Worm (Caenorhabditis elegans): ENCODE results near the gene pcs-1.
"Not testable (repeated sequence)": the region's sequence is repeated elsewhere in the genome, so short reads cannot be mapped to it uniquely, and the experiment has no call there.

Gene pcs-1

DNA sequence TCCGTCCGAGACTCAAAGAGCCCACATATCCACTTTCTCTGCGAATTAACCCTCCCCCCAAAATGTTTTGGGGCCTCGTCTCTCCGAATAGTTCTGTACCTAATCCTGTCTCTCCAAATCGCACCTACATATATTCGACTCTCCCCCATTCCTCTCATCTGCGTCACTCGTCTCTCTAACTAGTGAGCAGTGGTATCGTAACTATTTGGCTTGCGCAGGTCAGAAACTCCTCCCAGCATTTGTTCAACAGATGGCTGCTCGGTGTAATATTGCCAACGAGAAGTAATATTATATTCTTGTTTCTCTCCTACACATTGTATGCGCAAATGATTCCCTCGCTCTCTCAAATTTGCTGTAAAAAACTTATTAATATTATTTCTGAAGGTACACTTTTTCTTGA is 21.9 kb downstream of the pcs-1 start, which contains the start of gene F54D5.24:
TSS of gene F54D5.24 (plus strand) at position 316 of the 400 bp plus-strand sequence.
- TF ChIP-seq ceh-62 (tag; optimal IDR thresholded peaks at IDR 0.05) = no peak
- no peak for TF ChIP-seq snpc-4 (tag; optimal IDR thresholded peaks at IDR 0.05)
- TF ChIP-seq R02D3.7 (tag; optimal IDR thresholded peaks at IDR 0.05) = no peak
- no peak for TF ChIP-seq dmd-8 (GFP tag; IDR thresholded peaks at IDR 0.05)
- no peak for TF ChIP-seq ceh-32 (tag; optimal IDR thresholded peaks at IDR 0.05; ENCODE audit: poor library complexity)
- no peak for TF ChIP-seq egl-27 (tag; optimal IDR thresholded peaks at IDR 0.05)
- TF ChIP-seq ceh-82 (tag; optimal IDR thresholded peaks at IDR 0.05) = no peak
- no peak for TF ChIP-seq set-16 (GFP tag; IDR thresholded peaks at IDR 0.05)
- no peak for TF ChIP-seq nhr-48 (tag; optimal IDR thresholded peaks at IDR 0.05)
- no peak for TF ChIP-seq F44E2.7 (GFP tag; IDR thresholded peaks at IDR 0.05)
- no peak for TF ChIP-seq lir-3 (tag; optimal IDR thresholded peaks at IDR 0.05)
- TF ChIP-seq madf-5 (GFP tag; IDR thresholded peaks at IDR 0.05) = no peak
- TF ChIP-seq F37D6.2 (tag; optimal IDR thresholded peaks at IDR 0.05) = no peak
- TF ChIP-seq zfp-3 (GFP tag; conservative IDR thresholded peaks at IDR 0.05) = no peak
- no peak for TF ChIP-seq tra-1 (GFP tag; IDR thresholded peaks at IDR 0.05)
- no peak for TF ChIP-seq lin-29 (GFP tag; IDR thresholded peaks at IDR 0.05)

ce11 chrII:11551981-11552380 is 25.6 kb downstream of the pcs-1 start, which contains the start of gene dhgd-1:
Gene dhgd-1 (minus strand): TSS chrII:11552081.
- not testable (repeated sequence) for TF ChIP-seq aly-2 (tag; optimal IDR thresholded peaks at IDR 0.05); F49E8.2 (tag; optimal IDR thresholded peaks at IDR 0.05; ENCODE audit: borderline replicate concordance); unc-62 (GFP tag; optimal IDR thresholded peaks at IDR 0.05 in 1 of 2); unc-62 (tag; optimal IDR thresholded peaks at IDR 0.05)

DNA sequence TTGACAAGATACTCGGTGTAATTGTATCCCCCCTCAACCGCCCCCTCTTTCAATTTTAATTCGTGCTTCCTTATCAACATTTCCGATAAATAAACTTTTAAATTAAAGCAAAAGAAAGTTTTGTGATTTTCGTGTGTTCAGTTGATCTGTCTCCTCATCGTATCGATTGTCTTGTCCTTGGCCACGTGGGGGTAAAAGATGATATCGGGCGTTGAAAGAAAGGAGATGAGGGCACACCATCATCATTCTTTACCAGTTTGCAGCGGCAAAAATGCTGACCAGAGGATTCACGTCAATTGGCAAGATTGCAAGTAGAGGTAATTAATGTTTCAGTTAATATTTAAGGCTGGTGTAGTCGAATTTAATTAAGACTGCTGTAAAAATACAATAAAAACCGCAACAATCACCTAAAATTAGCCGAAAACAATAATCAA is 30.3 kb downstream of the pcs-1 start, which contains the start of gene F54D5.7:
TSS of gene F54D5.7 (plus strand) at position 264 of the 434 bp plus-strand sequence.
- no peak for TF ChIP-seq lir-3 (tag; optimal IDR thresholded peaks at IDR 0.05)
- TF ChIP-seq rbr-2 (tag; optimal IDR thresholded peaks at IDR 0.05) = peak; percentile 28
- TF ChIP-seq zag-1 (tag; optimal IDR thresholded peaks at IDR 0.05) = no peak
- TF ChIP-seq ztf-7 (tag; optimal IDR thresholded peaks at IDR 0.05) = peak; percentile 47
- peak; percentile 56 for TF ChIP-seq F49E8.2 (tag; optimal IDR thresholded peaks at IDR 0.05; ENCODE audit: borderline replicate concordance)
- TF ChIP-seq lsy-2 (tag; optimal IDR thresholded peaks at IDR 0.05) = peak; percentile 3 to 76
- TF ChIP-seq ZK337.2 (GFP tag; IDR thresholded peaks at IDR 0.05) = no peak
- TF ChIP-seq hif-1 (tag; optimal IDR thresholded peaks at IDR 0.05) = no peak
- TF ChIP-seq F26F4.8 (GFP tag; conservative IDR thresholded peaks at IDR 0.05) = no peak
- no peak for TF ChIP-seq ZK546.5 (tag; optimal IDR thresholded peaks at IDR 0.05)
- peak; percentile 32; the same call in 1 of the 2 replicates for TF ChIP-seq lin-1 (GFP tag; IDR thresholded peaks at IDR 0.05)
- no peak for TF ChIP-seq dmd-9 (GFP tag; IDR thresholded peaks at IDR 0.05)
- TF ChIP-seq ceh-62 (tag; optimal IDR thresholded peaks at IDR 0.05) = no peak
- TF ChIP-seq attf-4 (tag; optimal IDR thresholded peaks at IDR 0.05) = no peak
- peak in 1 of 2 experiments; percentile 42 for TF ChIP-seq daf-16 (GFP tag; optimal IDR thresholded peaks at IDR 0.05)
- TF ChIP-seq daf-16 (tag; optimal IDR thresholded peaks at IDR 0.05) = peak; percentile 58
- peak; percentile 65 for TF ChIP-seq arid-1 (GFP tag; conservative IDR thresholded peaks at IDR 0.05)
- no peak for TF ChIP-seq ztf-11 (tag; optimal IDR thresholded peaks at IDR 0.05)
- TF ChIP-seq nhr-10 (tag; optimal IDR thresholded peaks at IDR 0.05) = peak; percentile 15
- TF ChIP-seq nhr-76 (tag; optimal IDR thresholded peaks at IDR 0.05) = no peak
- TF ChIP-seq unc-130 (GFP tag; optimal IDR thresholded peaks at IDR 0.05) = no peak
- TF ChIP-seq Y75B8A.6 (GFP tag; IDR thresholded peaks at IDR 0.05) = no peak
- no peak for TF ChIP-seq lin-39 (tag; optimal IDR thresholded peaks at IDR 0.05)
- peak; percentile 65; the same call in 1 of the 2 replicates for TF ChIP-seq mdt-29 (GFP tag; IDR thresholded peaks at IDR 0.05)
- TF ChIP-seq D1046.2 (GFP tag; IDR thresholded peaks at IDR 0.05) = no peak
- TF ChIP-seq ceh-82 (tag; optimal IDR thresholded peaks at IDR 0.05) = no peak
- TF ChIP-seq skn-1 (tag; optimal IDR thresholded peaks at IDR 0.05) = no peak
- TF ChIP-seq T26A8.4 (GFP tag; IDR thresholded peaks at IDR 0.05) = peak; percentile 82
- no peak for TF ChIP-seq ceh-20 (GFP tag; IDR thresholded peaks at IDR 0.05)
- TF ChIP-seq mdl-1 (tag; optimal IDR thresholded peaks at IDR 0.05) = peak; percentile 65 to 72
- TF ChIP-seq lin-29 (GFP tag; IDR thresholded peaks at IDR 0.05) = no peak
- TF ChIP-seq duxl-1 (tag; optimal IDR thresholded peaks at IDR 0.05; ENCODE audit: poor library complexity) = no peak
- peak; percentile 81 for TF ChIP-seq lin-13 (GFP tag; optimal IDR thresholded peaks at IDR 0.05)
- TF ChIP-seq ama-1 (optimal IDR thresholded peaks at IDR 0.05) = peak; percentile 76
